Fruit fly (Drosophila melanogaster) whole organism, prepupa: Measurements from ENCODE around the gene CG42299.

ENCODE experiments used
- Blimp-1 ChIP-seq: fragments of 200-800 bp; sonication (Bioruptor generic); optimal IDR thresholded peaks from 3 replicates; lab custom pipeline; 2017; ENCODE audit warnings: missing biosample characterization, missing genetic modification characterization, mild to moderate bottlenecking, moderate library complexity, missing genetic modification reagents
- CG10631 ChIP-seq: fragments of 200-800 bp; sonication (Bioruptor generic); optimal IDR thresholded peaks from 2 replicates; lab custom pipeline; 2016; ENCODE audit warnings: missing biosample characterization, missing genetic modification characterization
- CG10669 ChIP-seq: fragments of 200-800 bp; sonication (Bioruptor generic); optimal IDR thresholded peaks from 3 replicates; lab custom pipeline; 2018; ENCODE audit warnings: missing biosample characterization, mild to moderate bottlenecking, missing genetic modification characterization, moderate library complexity
- CG11294 ChIP-seq: fragments of 200-800 bp; sonication (Bioruptor generic); IDR thresholded peaks from 2 replicates; pipeline ENCODE4 v1.3.6; 2022; ENCODE audit warnings: missing biosample characterization, missing genetic modification characterization
- CG11762 ChIP-seq: fragments of 200-800 bp; sonication (Bioruptor generic); optimal IDR thresholded peaks from 3 replicates; lab custom pipeline; 2016; ENCODE audit warnings: missing biosample characterization, missing genetic modification characterization; ENCODE audit not compliant: insufficient read depth
- CG11902 ChIP-seq: fragments of 200-800 bp; sonication (Bioruptor generic); optimal IDR thresholded peaks from 3 replicates; lab custom pipeline; 2016; ENCODE audit warnings: missing biosample characterization, missing genetic modification characterization
- CG15336 ChIP-seq: fragments of 200-800 bp; sonication (Bioruptor generic); IDR thresholded peaks from 2 replicates; pipeline ENCODE4 v1.3.6; 2022; ENCODE audit warnings: missing biosample characterization, missing genetic modification characterization
- CG1621 ChIP-seq: fragments of 200-800 bp; sonication (Bioruptor generic); optimal IDR thresholded peaks from 3 replicates; lab custom pipeline; 2018; ENCODE audit warnings: missing biosample characterization, mild to moderate bottlenecking, missing genetic modification characterization
- CG16779 ChIP-seq: fragments of 200-800 bp; sonication (Bioruptor generic); optimal IDR thresholded peaks from 3 replicates; lab custom pipeline; 2017; ENCODE audit warnings: missing biosample characterization, mild to moderate bottlenecking, missing genetic modification characterization
- CG3032 ChIP-seq: fragments of 200-800 bp; optimal IDR thresholded peaks from 2 replicates; lab custom pipeline; 2019; ENCODE audit warnings: missing biosample characterization, mild to moderate bottlenecking, missing genetic modification characterization, moderate library complexity
- CG31627 ChIP-seq: fragments of 200-800 bp; sonication (Bioruptor generic); optimal IDR thresholded peaks from 3 replicates; lab custom pipeline; 2016; ENCODE audit warnings: missing biosample characterization, missing genetic modification characterization
- CG32006 ChIP-seq: fragments of 200-800 bp; sonication (Bioruptor generic); optimal IDR thresholded peaks from 3 replicates; lab custom pipeline; 2017; ENCODE audit warnings: missing biosample characterization, mild to moderate bottlenecking, missing genetic modification characterization
- CG34406 ChIP-seq: fragments of 200-800 bp; sonication (Bioruptor generic); optimal IDR thresholded peaks from 3 replicates; lab custom pipeline; 2016; ENCODE audit warnings: missing biosample characterization, missing genetic modification characterization
- CG3919 ChIP-seq: fragments of 200-800 bp; sonication (Bioruptor generic); optimal IDR thresholded peaks from 3 replicates; lab custom pipeline; 2016; ENCODE audit warnings: missing biosample characterization, missing genetic modification characterization
- CG4318 ChIP-seq: fragments of 200-800 bp; sonication (Bioruptor generic); optimal IDR thresholded peaks from 3 replicates; lab custom pipeline; 2017; ENCODE audit warnings: missing biosample characterization, mild to moderate bottlenecking, missing genetic modification characterization
- CG6276 ChIP-seq: fragments of 200-800 bp; sonication (Bioruptor generic); optimal IDR thresholded peaks from 2 replicates; lab custom pipeline; 2017; ENCODE audit warnings: missing biosample characterization, mild to moderate bottlenecking, missing genetic modification characterization
- CG6808 ChIP-seq: fragments of 200-800 bp; sonication (Bioruptor generic); optimal IDR thresholded peaks from 3 replicates; lab custom pipeline; 2017; ENCODE audit warnings: missing biosample characterization, missing genetic modification characterization, mild to moderate bottlenecking, moderate library complexity, missing genetic modification reagents
- CG6854 ChIP-seq: fragments of 200-800 bp; sonication (Bioruptor generic); optimal IDR thresholded peaks from 2 replicates; lab custom pipeline; 2017; ENCODE audit warnings: missing biosample characterization, mild to moderate bottlenecking, missing genetic modification characterization
- CG7368 ChIP-seq: fragments of 200-800 bp; sonication (Bioruptor generic); optimal IDR thresholded peaks from 3 replicates; lab custom pipeline; 2016; ENCODE audit warnings: missing biosample characterization, missing genetic modification characterization
- CG8119 ChIP-seq: fragments of 200-800 bp; sonication (Bioruptor generic); IDR thresholded peaks from 3 replicates; pipeline ENCODE4 v1.3.6; 2022; ENCODE audit warnings: missing biosample characterization, missing genetic modification characterization
- CG8319 ChIP-seq: fragments of 200-800 bp; sonication (Bioruptor generic); optimal IDR thresholded peaks from 3 replicates; lab custom pipeline; 2016; ENCODE audit warnings: missing biosample characterization, missing genetic modification characterization
- CG9139 ChIP-seq: fragments of 200-800 bp; sonication (Bioruptor generic); optimal IDR thresholded peaks from 3 replicates; lab custom pipeline; 2017; ENCODE audit warnings: missing biosample characterization, mild to moderate bottlenecking, missing genetic modification characterization
- Eip75B ChIP-seq: fragments of 200-800 bp; sonication (Bioruptor generic); optimal IDR thresholded peaks from 3 replicates; lab custom pipeline; 2016; ENCODE audit warnings: missing biosample characterization, missing genetic modification characterization
- Eip78C ChIP-seq: fragments of 200-800 bp; sonication (Bioruptor generic); peaks from one replicate; lab custom pipeline; 2016; ENCODE audit warnings: missing biosample characterization, missing genetic modification characterization
- Eip93F ChIP-seq: fragments of 200-800 bp; sonication (Bioruptor generic); optimal IDR thresholded peaks from 2 replicates; lab custom pipeline; 2016; ENCODE audit warnings: missing biosample characterization, mild to moderate bottlenecking, missing genetic modification characterization
- Ets21C ChIP-seq: fragments of 200-800 bp; sonication (Bioruptor generic); optimal IDR thresholded peaks from 3 replicates; lab custom pipeline; 2016; ENCODE audit warnings: missing biosample characterization, missing genetic modification characterization
- Ets96B ChIP-seq: fragments of 200-800 bp; optimal IDR thresholded peaks from 2 replicates; lab custom pipeline; 2019; ENCODE audit warnings: missing biosample characterization, mild to moderate bottlenecking, missing genetic modification characterization, moderate library complexity
- Gug ChIP-seq: fragments of 200-800 bp; sonication (Bioruptor generic); IDR thresholded peaks from 2 replicates; pipeline ENCODE4 v1.3.6; 2022; ENCODE audit warnings: missing biosample characterization, missing genetic modification characterization
- Hr38 ChIP-seq: sonication (Bioruptor generic); optimal IDR thresholded peaks from 2 replicates; lab custom pipeline; 2016; ENCODE audit warnings: missing biosample characterization, missing genetic modification characterization
- Hr4 ChIP-seq: fragments of 200-800 bp; sonication (Bioruptor generic); optimal IDR thresholded peaks from 3 replicates; lab custom pipeline; 2016; ENCODE audit warnings: missing biosample characterization, missing genetic modification characterization
- Smox ChIP-seq: fragments of 200-800 bp; sonication (Bioruptor generic); optimal IDR thresholded peaks from 3 replicates; lab custom pipeline; 2016; ENCODE audit warnings: missing biosample characterization, missing genetic modification characterization
- Sox102F ChIP-seq: fragments of 200-800 bp; sonication (Bioruptor generic); optimal IDR thresholded peaks from 2 replicates; lab custom pipeline; 2016; ENCODE audit warnings: missing biosample characterization, mild to moderate bottlenecking, missing genetic modification characterization
- Sox14 ChIP-seq: fragments of 200-800 bp; sonication (Bioruptor generic); optimal IDR thresholded peaks from 3 replicates; lab custom pipeline; 2016; ENCODE audit warnings: missing biosample characterization, missing genetic modification characterization
- Sox15 ChIP-seq: fragments of 200-800 bp; sonication (Bioruptor generic); optimal IDR thresholded peaks from 3 replicates; lab custom pipeline; 2016; ENCODE audit warnings: missing biosample characterization, missing genetic modification characterization
- achi ChIP-seq: fragments of 200-800 bp; sonication (Bioruptor generic); optimal IDR thresholded peaks from 3 replicates; lab custom pipeline; 2016; ENCODE audit warnings: missing biosample characterization, missing genetic modification characterization
- acj6 ChIP-seq: fragments of 200-800 bp; sonication (Bioruptor generic); optimal IDR thresholded peaks from 3 replicates; lab custom pipeline; 2016; ENCODE audit warnings: missing biosample characterization, missing genetic modification characterization
- cyc ChIP-seq: fragments of 200-800 bp; sonication (Bioruptor generic); optimal IDR thresholded peaks from 3 replicates; lab custom pipeline; 2016; ENCODE audit warnings: missing biosample characterization, missing genetic modification characterization
- dac ChIP-seq: fragments of 200-800 bp; sonication (Bioruptor generic); optimal IDR thresholded peaks from 2 replicates; lab custom pipeline; 2017; ENCODE audit warnings: missing biosample characterization, mild to moderate bottlenecking, missing genetic modification characterization
- dsx ChIP-seq: fragments of 200-800 bp; optimal IDR thresholded peaks from 3 replicates; lab custom pipeline; 2019; ENCODE audit warnings: missing biosample characterization, mild to moderate bottlenecking, missing genetic modification characterization, moderate library complexity; ENCODE audit not compliant: poor library complexity, severe bottlenecking
- eg ChIP-seq: fragments of 200-800 bp; sonication (Bioruptor generic); IDR thresholded peaks from 3 replicates; pipeline ENCODE4 v1.3.6; 2022; ENCODE audit warnings: missing biosample characterization, missing genetic modification characterization
- esn ChIP-seq: fragments of 200-800 bp; sonication (Bioruptor generic); optimal IDR thresholded peaks from 2 replicates; lab custom pipeline; 2016; ENCODE audit warnings: missing biosample characterization, mild to moderate bottlenecking, missing genetic modification characterization, moderate library complexity
- fd85E ChIP-seq: fragments of 200-800 bp; sonication (Bioruptor generic); optimal IDR thresholded peaks from 3 replicates; lab custom pipeline; 2016; ENCODE audit warnings: missing biosample characterization, missing genetic modification characterization
- fkh ChIP-seq: fragments of 200-800 bp; sonication (Bioruptor generic); optimal IDR thresholded peaks from 3 replicates; lab custom pipeline; 2017; ENCODE audit warnings: missing biosample characterization, mild to moderate bottlenecking, missing genetic modification characterization, moderate library complexity
- net ChIP-seq: fragments of 200-800 bp; sonication (Bioruptor generic); optimal IDR thresholded peaks from 3 replicates; lab custom pipeline; 2016; ENCODE audit warnings: missing biosample characterization, missing genetic modification characterization
- salr ChIP-seq, 2 experiments: fragments of 200-800 bp; sonication (Bioruptor generic); optimal IDR thresholded peaks; 3 replicates each; lab custom pipeline; 2016 to 2018; ENCODE audit warnings: missing biosample characterization in 2 of 2, missing genetic modification characterization in 2 of 2, mild to moderate bottlenecking in 1 of 2
- spab ChIP-seq: fragments of 200-800 bp; sonication (Bioruptor generic); optimal IDR thresholded peaks from 2 replicates; lab custom pipeline; 2017; ENCODE audit warnings: missing biosample characterization, mild to moderate bottlenecking, missing genetic modification characterization, missing genetic modification reagents
- ss ChIP-seq, 2 experiments: fragments of 200-800 bp; sonication (Bioruptor generic); optimal IDR thresholded peaks; 2 replicates in 1 of 2; 3 replicates in 1 of 2; lab custom pipeline; 2017 to 2018; ENCODE audit warnings: mild to moderate bottlenecking in 2 of 2, missing biosample characterization in 2 of 2, missing genetic modification characterization in 2 of 2, moderate library complexity in 1 of 2
- svp ChIP-seq: fragments of 200-800 bp; sonication (Bioruptor generic); peaks from one replicate; lab custom pipeline; 2016; ENCODE audit warnings: missing biosample characterization, missing genetic modification characterization
- topi ChIP-seq: fragments of 200-800 bp; sonication (Bioruptor generic); optimal IDR thresholded peaks from 3 replicates; lab custom pipeline; 2016; ENCODE audit warnings: missing biosample characterization, missing genetic modification characterization
- vri ChIP-seq: fragments of 200-800 bp; sonication (Bioruptor generic); optimal IDR thresholded peaks from 3 replicates; lab custom pipeline; 2016; ENCODE audit warnings: missing biosample characterization, mild to moderate bottlenecking, missing genetic modification characterization

CG42299 gene

DNA sequence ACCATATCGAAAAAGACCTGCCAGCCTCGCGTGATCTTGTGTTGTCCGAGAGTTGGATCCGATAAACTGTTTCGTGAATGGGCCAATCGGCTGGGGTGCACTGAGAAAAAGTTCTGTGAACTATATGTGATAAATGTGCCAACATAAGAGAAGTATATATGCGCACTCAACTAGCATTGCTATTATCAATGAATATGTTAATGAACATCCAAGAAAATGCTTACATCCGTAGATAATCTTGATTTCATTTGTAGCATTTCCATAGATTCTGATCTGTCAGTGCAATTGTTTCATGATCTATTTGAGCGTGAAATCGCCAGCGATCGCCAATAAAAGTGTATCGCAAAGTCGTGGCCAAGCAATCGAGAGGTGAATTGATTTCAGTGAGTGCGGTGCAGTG, 25.8 kb upstream of the CG42299 start (continued):
- TF ChIP-seq Blimp-1, result no peak
- TF ChIP-seq spab, result no peak
- peak; percentile 42 for TF ChIP-seq CG6276 (GFP tag; lab: Kevin White, UChicago)
- peak; percentile 19 for TF ChIP-seq dac
- no peak for TF ChIP-seq CG11762 (GFP tag; lab: Kevin White, UChicago)
- TF ChIP-seq Sox102F, result no peak
- no peak for TF ChIP-seq CG10669 (GFP tag; lab: Kevin White, UChicago)

DNA sequence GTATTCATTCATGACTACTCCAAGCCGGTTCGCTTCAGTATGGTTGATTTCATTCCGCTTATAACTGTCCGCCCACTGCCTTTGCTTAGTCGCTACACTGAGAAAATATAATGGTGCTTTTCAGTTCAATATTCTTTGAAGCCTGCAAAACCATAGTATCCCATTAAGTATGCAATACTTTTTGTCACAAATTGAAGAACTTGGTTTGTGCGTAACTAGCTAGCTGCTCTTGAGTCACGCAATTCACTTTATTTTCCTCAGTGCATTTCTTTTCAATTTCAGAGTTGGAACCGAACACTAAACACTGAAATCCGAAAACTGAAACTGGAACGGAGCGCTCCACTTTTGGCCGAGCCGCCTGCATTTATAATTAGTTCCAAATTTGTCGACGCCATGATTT, 24.2 kb upstream of the CG42299 start:
- peak; percentile 14 for TF ChIP-seq CG8319 (GFP tag; lab: Kevin White, UChicago)
- peak; percentile 17 for TF ChIP-seq acj6 (GFP tag; lab: Kevin White, UChicago)
- no peak for TF ChIP-seq CG11902
- no peak for TF ChIP-seq CG6854 (GFP tag; lab: Kevin White, UChicago)
- no peak; the same call in 1 of the 2 replicates for TF ChIP-seq Gug (GFP tag; lab: Robert Waterston, UW)
- peak; percentile 56 for TF ChIP-seq CG32006
- peak; percentile 77 for TF ChIP-seq eg (GFP tag; lab: Robert Waterston, UW)
- TF ChIP-seq CG8119 (GFP tag; lab: Robert Waterston, UW), result peak; percentile 61
- no peak for TF ChIP-seq achi (GFP tag; lab: Kevin White, UChicago)
- no peak for TF ChIP-seq CG6808 (GFP tag; lab: Kevin White, UChicago)
- TF ChIP-seq Sox102F, result no peak
- TF ChIP-seq Smox, result no peak
- no peak for TF ChIP-seq Sox14
- no peak for TF ChIP-seq dac
- no peak for TF ChIP-seq fkh
- TF ChIP-seq net (GFP tag; lab: Kevin White, UChicago), result peak; percentile 3
- TF ChIP-seq Ets21C, result no peak
- TF ChIP-seq Hr4 (GFP tag; lab: Kevin White, UChicago), result peak; percentile 67
- TF ChIP-seq CG31627, result peak; percentile 2
- peak; percentile 33 for TF ChIP-seq cyc (GFP tag; lab: Kevin White, UChicago)
- TF ChIP-seq fd85E (GFP tag; lab: Kevin White, UChicago), result no peak
- TF ChIP-seq CG34406 (GFP tag; lab: Kevin White, UChicago), result no peak
- TF ChIP-seq CG15336, result peak; percentile 78
- TF ChIP-seq Eip93F (GFP tag; lab: Kevin White, UChicago), result no peak
- TF ChIP-seq salr (GFP tag; optimal IDR thresholded peaks at IDR 0.05; lab: Kevin White, UChicago), result no peak
- no peak for TF ChIP-seq CG11294
- TF ChIP-seq Sox15 (GFP tag; lab: Kevin White, UChicago), result no peak
- TF ChIP-seq esn (GFP tag; lab: Kevin White, UChicago), result peak; percentile 14
- peak; percentile 6 for TF ChIP-seq CG11762 (GFP tag; lab: Kevin White, UChicago)
- no peak for TF ChIP-seq CG9139 (GFP tag; lab: Kevin White, UChicago)
- TF ChIP-seq CG10631 (GFP tag; lab: Kevin White, UChicago), result no peak
- no peak for TF ChIP-seq Hr38 (GFP tag; lab: Kevin White, UChicago)
- TF ChIP-seq spab, result no peak
- TF ChIP-seq topi (GFP tag; lab: Kevin White, UChicago), result peak; percentile 11
- no peak for TF ChIP-seq vri (GFP tag; lab: Kevin White, UChicago)
- TF ChIP-seq CG3032 (tag; lab: Kevin White, UChicago), result no peak
- TF ChIP-seq CG16779 (tag; lab: Kevin White, UChicago), result no peak
- peak; percentile 65 for TF ChIP-seq svp
- TF ChIP-seq CG3919 (GFP tag; lab: Kevin White, UChicago), result peak; percentile 25
- no peak for TF ChIP-seq ss (GFP tag; optimal IDR thresholded peaks at IDR 0.05; lab: Kevin White, UChicago)
- TF ChIP-seq Ets96B (tag; lab: Kevin White, UChicago), result no peak
- TF ChIP-seq Blimp-1, result no peak
- TF ChIP-seq Eip75B (GFP tag; lab: Kevin White, UChicago), result no peak
- TF ChIP-seq CG4318 (GFP tag; lab: Kevin White, UChicago), result no peak
- no peak for TF ChIP-seq dsx (GFP tag; lab: Kevin White, UChicago)
- peak; percentile 79 for TF ChIP-seq Eip78C (GFP tag; lab: Kevin White, UChicago)
- no peak for TF ChIP-seq CG1621 (tag; lab: Kevin White, UChicago)
- no peak for TF ChIP-seq CG7368 (GFP tag; lab: Kevin White, UChicago)
